Worm (Caenorhabditis elegans): ENCODE measurements around the gene Y44A6D.6.

- TF ChIP-seq crh-2 (tag; optimal IDR thresholded peaks at IDR 0.05) (no peak), elt-3 (tag; optimal IDR thresholded peaks at IDR 0.05) (no peak), lin-11 (tag; optimal IDR thresholded peaks at IDR 0.05) (no peak), blmp-1 (tag; optimal IDR thresholded peaks at IDR 0.05; ENCODE audit: insufficient read depth) (no peak), aly-2 (tag; optimal IDR thresholded peaks at IDR 0.05) (no peak), nhr-23 (tag; optimal IDR thresholded peaks at IDR 0.05) (no peak), nhr-21 (tag; optimal IDR thresholded peaks at IDR 0.05) (no peak), nhr-25 (tag; optimal IDR thresholded peaks at IDR 0.05) (no peak)
Observed at ce11 chrV:20775269-20775668, 31.9 kb upstream of the Y44A6D.6 start, which contains the start of gene F38A6.4.
